Fruit fly (Drosophila melanogaster) whole organism, adult: ENCODE data around the gene CG9951.

Source experiments
- CG11617 ChIP-seq: fragments of 200-800 bp; sonication (Bioruptor generic); optimal IDR thresholded peaks from 2 replicates; lab custom pipeline; 2017; ENCODE audit warnings: mild to moderate bottlenecking, missing biosample characterization, missing genetic modification reagents, missing genetic modification characterization
- CG12768 ChIP-seq: fragments of 200-800 bp; sonication (Bioruptor generic); optimal IDR thresholded peaks from 2 replicates; lab custom pipeline; 2017; ENCODE audit warnings: missing biosample characterization, missing genetic modification characterization, mild to moderate bottlenecking, moderate library complexity, missing genetic modification reagents
- CG14711 ChIP-seq: fragments of 200-800 bp; sonication (Bioruptor generic); optimal IDR thresholded peaks from 2 replicates; lab custom pipeline; 2018; ENCODE audit warnings: missing biosample characterization, mild to moderate bottlenecking, missing genetic modification characterization, moderate library complexity
- CG1620 ChIP-seq: fragments of 200-800 bp; sonication (Bioruptor generic); optimal IDR thresholded peaks from 2 replicates; lab custom pipeline; 2016; ENCODE audit warnings: missing biosample characterization, missing genetic modification characterization
- CG33017 ChIP-seq: fragments of 200-800 bp; sonication (Bioruptor generic); optimal IDR thresholded peaks from 2 replicates; lab custom pipeline; 2018; ENCODE audit warnings: missing biosample characterization, mild to moderate bottlenecking, missing genetic modification characterization, moderate library complexity
- CG5204 ChIP-seq: fragments of 200-800 bp; sonication (Bioruptor generic); optimal IDR thresholded peaks from 2 replicates; lab custom pipeline; 2016; ENCODE audit warnings: missing biosample characterization, missing genetic modification characterization
- CG7045 ChIP-seq: fragments of 200-800 bp; sonication (Bioruptor generic); optimal IDR thresholded peaks from 2 replicates; lab custom pipeline; 2017; ENCODE audit warnings: missing biosample characterization, mild to moderate bottlenecking, missing genetic modification characterization
- CG7101 ChIP-seq: fragments of 200-800 bp; sonication (Bioruptor generic); optimal IDR thresholded peaks from 2 replicates; lab custom pipeline; 2018; ENCODE audit warnings: missing biosample characterization, mild to moderate bottlenecking, missing genetic modification characterization, moderate library complexity
- Clk ChIP-seq: fragments of 200-800 bp; sonication (Bioruptor generic); optimal IDR thresholded peaks from 2 replicates; lab custom pipeline; 2017; ENCODE audit warnings: missing biosample characterization, missing genetic modification characterization
- Crg-1 ChIP-seq: fragments of 200-800 bp; sonication (Bioruptor generic); optimal IDR thresholded peaks from 2 replicates; lab custom pipeline; 2016; ENCODE audit warnings: missing biosample characterization, missing genetic modification characterization
- Hr96 ChIP-seq: fragments of 200-800 bp; sonication (Bioruptor generic); optimal IDR thresholded peaks from 2 replicates; lab custom pipeline; 2016; ENCODE audit warnings: missing biosample characterization, missing genetic modification characterization
- Mnt ChIP-seq: fragments of 200-800 bp; sonication (Bioruptor generic); optimal IDR thresholded peaks from 2 replicates; lab custom pipeline; 2016; ENCODE audit warnings: missing biosample characterization, mild to moderate bottlenecking, missing genetic modification characterization
- bab1 ChIP-seq: fragments of 200-800 bp; sonication (Bioruptor generic); optimal IDR thresholded peaks from 3 replicates; lab custom pipeline; 2019; ENCODE audit warnings: missing biosample characterization, mild to moderate bottlenecking, missing genetic modification characterization, moderate library complexity
- cic ChIP-seq: fragments of 200-800 bp; sonication (Bioruptor generic); optimal IDR thresholded peaks from 2 replicates; lab custom pipeline; 2017; ENCODE audit warnings: missing biosample characterization, mild to moderate bottlenecking, missing genetic modification characterization, moderate library complexity
- cnc ChIP-seq, 2 experiments: fragments of >200 bp; optimal IDR thresholded peaks; 2 replicates each; lab custom pipeline; 2017
- kay ChIP-seq: fragments of 200-800 bp; sonication (Bioruptor generic); peaks from one replicate; lab custom pipeline; 2016; ENCODE audit warnings: missing biosample characterization, missing genetic modification characterization, borderline replicate concordance
- ovo ChIP-seq: fragments of 200-800 bp; sonication (Bioruptor generic); optimal IDR thresholded peaks from 2 replicates; lab custom pipeline; 2016; ENCODE audit warnings: missing biosample characterization, missing genetic modification characterization
- pad ChIP-seq: fragments of 200-800 bp; sonication (Bioruptor generic); optimal IDR thresholded peaks from 3 replicates; lab custom pipeline; 2017; ENCODE audit warnings: missing biosample characterization, missing genetic modification characterization, mild to moderate bottlenecking, moderate library complexity, missing genetic modification reagents
- tj ChIP-seq: fragments of 200-800 bp; sonication (Bioruptor generic); optimal IDR thresholded peaks from 3 replicates; lab custom pipeline; 2017; ENCODE audit warnings: missing biosample characterization, mild to moderate bottlenecking, missing genetic modification characterization, moderate library complexity
- toe ChIP-seq: fragments of 200-800 bp; sonication (Bioruptor generic); optimal IDR thresholded peaks from 2 replicates; lab custom pipeline; 2016; ENCODE audit warnings: missing biosample characterization, missing genetic modification characterization

Gene CG9951

DNA sequence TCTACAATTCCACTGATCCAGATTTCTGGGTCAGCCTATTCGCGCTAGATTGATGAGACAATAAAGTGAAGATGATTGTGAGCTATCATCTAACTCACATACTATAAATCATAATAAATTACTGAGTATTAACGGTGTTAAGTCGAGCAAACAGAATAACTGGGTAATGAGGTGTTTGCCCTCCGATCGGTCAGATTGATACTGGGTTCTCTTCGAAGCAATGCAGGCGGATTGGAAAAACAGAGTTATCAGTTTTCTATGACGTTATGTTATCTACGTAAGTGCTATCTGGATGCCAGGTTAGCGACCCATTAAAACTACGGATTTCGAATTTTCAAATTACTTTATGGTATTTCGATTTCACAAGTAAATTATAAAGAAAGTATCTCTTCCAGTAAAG lies 28.9 kb downstream of the CG9951 start:
- TF ChIP-seq kay = peak; percentile 32
- no peak for TF ChIP-seq Clk (GFP tag; lab: Kevin White, UChicago)

DNA sequence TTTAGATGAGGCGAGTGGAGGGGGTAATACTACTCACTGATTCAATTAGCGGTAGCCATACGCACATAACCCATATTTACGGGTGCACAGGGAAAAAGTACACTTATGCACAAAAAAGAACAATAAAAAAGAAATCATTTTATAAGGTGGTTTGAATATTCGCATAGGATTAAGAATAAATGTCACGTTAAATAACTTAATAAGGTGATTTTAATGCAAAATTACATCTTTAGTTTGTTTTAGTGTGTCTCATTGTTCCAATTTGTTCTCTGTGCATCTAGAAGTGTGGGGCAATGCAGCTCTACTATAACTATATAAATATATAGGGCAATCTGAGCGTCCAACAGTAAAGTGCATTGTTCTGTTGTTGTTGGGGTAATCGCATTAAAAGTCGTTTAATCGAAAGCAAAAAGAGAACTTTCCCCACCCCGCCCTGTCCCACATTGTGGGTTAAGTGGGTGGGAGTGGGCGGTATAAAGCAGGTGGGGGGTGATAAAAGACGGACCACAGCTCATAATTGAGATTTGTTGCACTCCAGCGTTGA lies 29.8 kb downstream of the CG9951 start:
- TF ChIP-seq kay (no peak), bab1 (GFP tag; lab: Kevin White, UChicago) (no peak), CG33017 (tag; lab: Kevin White, UChicago) (no peak), CG5204 (peak; percentile 6), ovo (GFP tag; lab: Kevin White, UChicago) (no peak), Clk (GFP tag; lab: Kevin White, UChicago) (no peak), pad (no peak), CG7101 (tag; lab: Kevin White, UChicago) (no peak), CG7045 (GFP tag; lab: Kevin White, UChicago) (peak; percentile 21), Crg-1 (GFP tag; lab: Kevin White, UChicago) (no peak), CG12768 (GFP tag; lab: Kevin White, UChicago) (no peak), CG14711 (tag; lab: Kevin White, UChicago) (peak; percentile 5), cic (GFP tag; lab: Kevin White, UChicago) (no peak), CG1620 (GFP tag; lab: Kevin White, UChicago) (no peak), Mnt (GFP tag; lab: Kevin White, UChicago) (no peak), cnc (optimal IDR thresholded peaks at IDR 0.05; lab: Kevin White, UChicago) (no peak), CG11617 (no peak), tj (no peak)

DNA sequence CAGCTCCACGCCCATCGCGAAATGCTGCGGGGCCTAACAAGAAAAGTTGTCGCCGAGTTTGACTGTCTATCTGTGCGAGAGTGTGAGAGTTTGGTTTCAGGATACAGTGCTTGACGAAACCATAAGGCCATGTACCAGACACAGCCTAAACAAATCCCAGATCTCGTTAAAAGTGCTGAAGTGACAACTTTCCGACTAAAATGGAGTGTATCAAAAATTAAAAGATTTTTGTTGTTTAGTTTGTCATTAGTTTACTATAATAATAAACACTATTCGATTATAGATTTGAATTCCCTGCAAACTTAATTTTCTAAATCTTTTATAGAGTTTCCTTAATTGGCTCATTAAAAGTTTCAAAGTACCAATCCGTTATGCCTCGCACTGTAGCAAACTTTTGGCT lies 30.7 kb downstream of the CG9951 start:
- no peak for TF ChIP-seq ovo (GFP tag; lab: Kevin White, UChicago)
- no peak for TF ChIP-seq pad
- no peak for TF ChIP-seq CG7101 (tag; lab: Kevin White, UChicago)
- TF ChIP-seq CG7045 (GFP tag; lab: Kevin White, UChicago) = no peak
- TF ChIP-seq CG5204 = no peak
- TF ChIP-seq Hr96 (GFP tag; lab: Kevin White, UChicago) = no peak
- no peak for TF ChIP-seq tj
- no peak for TF ChIP-seq CG11617
- no peak for TF ChIP-seq Clk (GFP tag; lab: Kevin White, UChicago)
- no peak for TF ChIP-seq Crg-1 (GFP tag; lab: Kevin White, UChicago)
- TF ChIP-seq kay = no peak
- TF ChIP-seq CG12768 (GFP tag; lab: Kevin White, UChicago) = no peak
- TF ChIP-seq cnc (optimal IDR thresholded peaks at IDR 0.05; lab: Kevin White, UChicago) = no peak
- no peak for TF ChIP-seq bab1 (GFP tag; lab: Kevin White, UChicago)
- no peak for TF ChIP-seq CG1620 (GFP tag; lab: Kevin White, UChicago)
- no peak for TF ChIP-seq CG33017 (tag; lab: Kevin White, UChicago)
- TF ChIP-seq Mnt (GFP tag; lab: Kevin White, UChicago) = no peak

DNA sequence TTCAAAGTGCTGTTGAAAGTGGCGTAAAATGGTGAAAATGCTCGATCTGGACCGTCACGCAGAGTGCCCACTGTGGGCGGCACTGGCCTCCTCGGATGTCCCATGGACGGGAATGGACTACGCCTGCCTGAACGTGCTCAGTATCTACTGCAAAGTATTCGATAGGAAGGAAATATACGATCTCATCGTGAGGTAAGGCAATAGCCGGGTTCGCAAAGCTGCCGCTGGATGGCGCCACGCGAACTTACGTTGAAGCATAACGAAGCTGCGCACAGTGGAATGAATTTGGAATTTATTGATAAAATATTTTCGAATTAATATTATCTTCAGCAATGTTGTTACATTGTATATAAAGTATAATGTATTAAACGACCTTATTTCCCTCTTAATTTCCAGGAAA lies 33.4 kb downstream of the CG9951 start:
- TF ChIP-seq cnc (optimal IDR thresholded peaks at IDR 0.05; lab: Kevin White, UChicago) (no peak), CG5204 (no peak), kay (no peak), Clk (GFP tag; lab: Kevin White, UChicago) (no peak), tj (no peak), CG14711 (tag; lab: Kevin White, UChicago) (no peak), Hr96 (GFP tag; lab: Kevin White, UChicago) (no peak), CG11617 (no peak), CG12768 (GFP tag; lab: Kevin White, UChicago) (no peak), ovo (GFP tag; lab: Kevin White, UChicago) (no peak)

DNA sequence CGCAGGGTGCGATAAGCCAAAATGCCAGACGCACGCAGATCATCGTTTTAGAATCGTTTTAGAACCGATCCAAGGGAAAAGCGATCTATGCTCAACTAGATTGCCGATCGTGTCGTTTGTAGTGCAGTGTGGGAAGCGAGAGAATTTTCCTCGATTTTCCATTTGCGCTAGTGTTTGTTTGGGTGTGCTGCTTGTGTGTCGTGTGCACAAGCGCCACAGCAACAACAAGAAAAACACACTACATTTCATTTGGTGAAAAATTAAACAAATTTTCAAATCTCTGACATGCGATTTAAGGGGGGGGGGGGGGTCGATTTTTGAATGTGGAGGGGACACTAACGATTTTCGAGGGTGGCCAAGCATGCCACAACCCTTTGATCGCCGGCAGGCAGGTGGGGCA lies 47.5 kb downstream of the CG9951 start:
- TF ChIP-seq CG7045 (GFP tag; lab: Kevin White, UChicago) = no peak
- TF ChIP-seq toe (GFP tag; lab: Kevin White, UChicago) = no peak
- TF ChIP-seq Hr96 (GFP tag; lab: Kevin White, UChicago) = no peak
- no peak for TF ChIP-seq ovo (GFP tag; lab: Kevin White, UChicago)
- no peak for TF ChIP-seq cnc (optimal IDR thresholded peaks at IDR 0.05; lab: Kevin White, UChicago)
- no peak for TF ChIP-seq Crg-1 (GFP tag; lab: Kevin White, UChicago)
- no peak for TF ChIP-seq CG11617
- no peak for TF ChIP-seq tj
- TF ChIP-seq CG1620 (GFP tag; lab: Kevin White, UChicago) = no peak
- TF ChIP-seq CG33017 (tag; lab: Kevin White, UChicago) = no peak

DNA sequence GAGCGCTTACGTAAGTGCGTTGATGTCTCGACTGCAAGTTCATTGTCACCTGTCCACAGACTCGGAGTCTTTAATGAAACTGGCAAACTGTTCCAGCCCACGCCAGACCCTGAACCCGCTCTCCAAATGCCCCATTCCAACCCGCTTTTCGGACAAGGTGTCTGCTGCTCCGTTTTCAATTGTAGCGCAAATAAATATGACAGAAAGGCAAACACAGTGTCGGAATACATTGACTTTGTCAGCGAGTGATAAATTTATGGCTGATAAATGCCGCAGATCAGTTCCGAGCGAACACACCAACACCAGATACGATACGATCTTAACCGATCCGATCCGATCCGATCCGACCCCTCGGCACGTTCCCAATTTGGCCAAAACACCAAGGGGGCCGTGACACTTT lies 51.1 kb downstream of the CG9951 start:
- TF ChIP-seq Hr96 (GFP tag; lab: Kevin White, UChicago) = no peak
- TF ChIP-seq CG11617 = no peak
- no peak for TF ChIP-seq Mnt (GFP tag; lab: Kevin White, UChicago)
- TF ChIP-seq cnc (optimal IDR thresholded peaks at IDR 0.05; lab: Kevin White, UChicago) = no peak
- TF ChIP-seq CG5204 = no peak
- TF ChIP-seq CG33017 (tag; lab: Kevin White, UChicago) = no peak
- no peak for TF ChIP-seq CG7045 (GFP tag; lab: Kevin White, UChicago)
- no peak for TF ChIP-seq Clk (GFP tag; lab: Kevin White, UChicago)
- TF ChIP-seq bab1 (GFP tag; lab: Kevin White, UChicago) = no peak
- no peak for TF ChIP-seq pad
- TF ChIP-seq CG14711 (tag; lab: Kevin White, UChicago) = no peak
- TF ChIP-seq CG7101 (tag; lab: Kevin White, UChicago) = no peak
- TF ChIP-seq kay = no peak
- no peak for TF ChIP-seq CG1620 (GFP tag; lab: Kevin White, UChicago)
- TF ChIP-seq ovo (GFP tag; lab: Kevin White, UChicago) = no peak
- TF ChIP-seq Crg-1 (GFP tag; lab: Kevin White, UChicago) = no peak
- no peak for TF ChIP-seq cic (GFP tag; lab: Kevin White, UChicago)
- TF ChIP-seq toe (GFP tag; lab: Kevin White, UChicago) = no peak
- no peak for TF ChIP-seq CG12768 (GFP tag; lab: Kevin White, UChicago)
